Worm (Caenorhabditis elegans) whole organism, L3 larva: ENCODE data around the gene chtb-3.

Experiments
- aly-2 ChIP-seq: fragments of 150-350 bp; optimal IDR thresholded peaks from 2 replicates; lab custom pipeline; 2014; ENCODE audit warnings: missing biosample characterization, missing genetic modification characterization
- ceh-9 ChIP-seq: sonication (generic microtip); optimal IDR thresholded peaks from 2 replicates; lab custom pipeline; 2018; ENCODE audit warnings: missing biosample characterization, missing genetic modification characterization
- elt-1 ChIP-seq: fragments of 150-350 bp; optimal IDR thresholded peaks from 2 replicates; lab custom pipeline; 2014; ENCODE audit warnings: missing biosample characterization, missing genetic modification characterization
- lin-39 ChIP-seq: fragments of 150-350 bp; optimal IDR thresholded peaks from 2 replicates; lab custom pipeline; 2018; ENCODE audit warnings: missing biosample characterization, missing genetic modification reagents, missing genetic modification characterization
- nhr-25 ChIP-seq: sonication (generic microtip); optimal IDR thresholded peaks from 2 replicates; lab custom pipeline; 2017; ENCODE audit warnings: missing biosample characterization, missing genetic modification characterization
- pha-4 ChIP-seq: fragments of 150-350 bp; optimal IDR thresholded peaks from 2 replicates; lab custom pipeline; 2014; ENCODE audit warnings: missing biosample characterization, missing genetic modification reagents, missing genetic modification characterization
- pqm-1 ChIP-seq: fragments of 150-350 bp; optimal IDR thresholded peaks from 2 replicates; lab custom pipeline; 2017; ENCODE audit warnings: missing biosample characterization, missing genetic modification characterization, inconsistent platforms
- snpc-4 ChIP-seq: fragments of 150-350 bp; optimal IDR thresholded peaks from 2 replicates; lab custom pipeline; 2014; ENCODE audit warnings: missing biosample characterization, missing genetic modification characterization
- unc-39 ChIP-seq: sonication (generic microtip); optimal IDR thresholded peaks from 4 replicates; lab custom pipeline; 2017; ENCODE audit warnings: missing biosample characterization, missing genetic modification characterization
- unc-62 ChIP-seq: fragments of 150-350 bp; sonication (generic microtip); optimal IDR thresholded peaks from 4 replicates; lab custom pipeline; 2014; ENCODE audit warnings: missing biosample characterization, missing genetic modification reagents, missing genetic modification characterization

- TF ChIP-seq elt-1 (tag; lab: Kevin White, UChicago), result no peak
- TF ChIP-seq aly-2 (tag; lab: Kevin White, UChicago), result no peak
- TF ChIP-seq nhr-25, result peak; percentile 77
- no peak for TF ChIP-seq ceh-9
- no peak for TF ChIP-seq snpc-4 (tag; lab: Kevin White, UChicago)
- TF ChIP-seq pqm-1, result no peak
- TF ChIP-seq lin-39, result no peak
- no peak for TF ChIP-seq unc-62
- no peak for TF ChIP-seq pha-4 (tag; lab: Kevin White, UChicago)
- TF ChIP-seq unc-39, result no peak
Observed at ce11 chrX:6323129-6323528, 3.7 kb upstream of the chtb-3 start, which contains the start of gene col-167.
